Worm (Caenorhabditis elegans) whole organism, late embryonic: ENCODE results near the gene srj-40.

Experiments
- C08G9.2 ChIP-seq: sonication (generic microtip); optimal IDR thresholded peaks from 2 replicates; lab custom pipeline; 2016; ENCODE audit warnings: mild to moderate bottlenecking, missing genetic modification characterization, moderate library complexity, missing compliant biosample characterization
- C38D4.7 ChIP-seq: fragments of 200-800 bp; sonication (Bioruptor generic); optimal IDR thresholded peaks from 2 replicates; lab custom pipeline; 2018; ENCODE audit warnings: mild to moderate bottlenecking, missing genetic modification characterization, moderate library complexity, missing compliant biosample characterization
- T23F11.4 ChIP-seq: fragments of 200-800 bp; sonication (Bioruptor generic); optimal IDR thresholded peaks from 2 replicates; lab custom pipeline; 2018; ENCODE audit warnings: mild to moderate bottlenecking, missing genetic modification characterization, missing compliant biosample characterization
- ahr-1 ChIP-seq: sonication (generic microtip); optimal IDR thresholded peaks from 2 replicates; lab custom pipeline; 2016; ENCODE audit warnings: missing genetic modification characterization, missing compliant biosample characterization
- ceh-14 ChIP-seq: sonication (generic microtip); optimal IDR thresholded peaks from 2 replicates; lab custom pipeline; 2016; ENCODE audit warnings: missing genotype, missing genetic modification characterization, missing compliant biosample characterization
- ceh-18 ChIP-seq: sonication (generic microtip); optimal IDR thresholded peaks from 2 replicates; lab custom pipeline; 2016; ENCODE audit warnings: missing genetic modification characterization, missing compliant biosample characterization
- ceh-19 ChIP-seq: fragments of 200-800 bp; sonication (Bioruptor generic); optimal IDR thresholded peaks from 2 replicates; lab custom pipeline; 2018; ENCODE audit warnings: mild to moderate bottlenecking, missing genetic modification characterization, missing compliant biosample characterization
- ceh-22 ChIP-seq: sonication (generic microtip); optimal IDR thresholded peaks from 2 replicates; lab custom pipeline; 2017; ENCODE audit warnings: missing biosample characterization, missing genetic modification characterization
- ceh-31 ChIP-seq: sonication (generic microtip); optimal IDR thresholded peaks from 2 replicates; lab custom pipeline; 2016; ENCODE audit warnings: missing genetic modification characterization, missing compliant biosample characterization
- ceh-34 ChIP-seq: sonication (generic microtip); optimal IDR thresholded peaks from 2 replicates; lab custom pipeline; 2016; ENCODE audit warnings: mild to moderate bottlenecking, missing genetic modification characterization, missing compliant biosample characterization
- ceh-48 ChIP-seq: sonication (generic microtip); optimal IDR thresholded peaks from 2 replicates; lab custom pipeline; 2016; ENCODE audit warnings: missing genetic modification characterization, inconsistent platforms, missing compliant biosample characterization
- ceh-9 ChIP-seq: sonication (generic microtip); optimal IDR thresholded peaks from 2 replicates; lab custom pipeline; 2016; ENCODE audit warnings: mild to moderate bottlenecking, missing genetic modification characterization, inconsistent platforms, missing compliant biosample characterization
- dve-1 ChIP-seq: sonication (generic microtip); optimal IDR thresholded peaks from 2 replicates; lab custom pipeline; 2017; ENCODE audit warnings: antibody characterized with exemption, mild to moderate bottlenecking, missing genetic modification characterization, missing compliant biosample characterization
- elt-2 ChIP-seq: sonication (generic microtip); optimal IDR thresholded peaks from 2 replicates; lab custom pipeline; 2016; ENCODE audit warnings: missing genetic modification reagents, missing genetic modification characterization, missing compliant biosample characterization
- fax-1 ChIP-seq: sonication (generic microtip); optimal IDR thresholded peaks from 2 replicates; lab custom pipeline; 2016; ENCODE audit warnings: missing genotype, missing genetic modification characterization, missing compliant biosample characterization
- fkh-10 ChIP-seq: fragments of 150-350 bp; optimal IDR thresholded peaks from 2 replicates; lab custom pipeline; 2014; ENCODE audit warnings: missing biosample characterization, missing genetic modification reagents, missing genetic modification characterization
- fkh-6 ChIP-seq: sonication (generic microtip); optimal IDR thresholded peaks from 2 replicates; lab custom pipeline; 2016; ENCODE audit warnings: missing genetic modification characterization, missing compliant biosample characterization
- gmeb-2 ChIP-seq: sonication (generic microtip); optimal IDR thresholded peaks from 2 replicates; lab custom pipeline; 2016; ENCODE audit warnings: missing genetic modification characterization, inconsistent platforms, missing compliant biosample characterization
- hlh-13 ChIP-seq: fragments of 200-800 bp; sonication (Bioruptor generic); optimal IDR thresholded peaks from 2 replicates; lab custom pipeline; 2018; ENCODE audit warnings: mild to moderate bottlenecking, missing genetic modification characterization, missing compliant biosample characterization
- hlh-30 ChIP-seq: sonication (generic microtip); optimal IDR thresholded peaks from 2 replicates; lab custom pipeline; 2017; ENCODE audit warnings: antibody characterized with exemption, missing genetic modification characterization, missing compliant biosample characterization; ENCODE audit not compliant: insufficient read depth
- hlh-8 ChIP-seq: sonication (generic microtip); optimal IDR thresholded peaks from 2 replicates; lab custom pipeline; 2016; ENCODE audit warnings: missing genotype, missing genetic modification characterization, missing compliant biosample characterization
- lim-6 ChIP-seq: sonication (generic microtip); optimal IDR thresholded peaks from 2 replicates; lab custom pipeline; 2016; ENCODE audit warnings: missing genetic modification characterization, missing compliant biosample characterization
- lin-11 ChIP-seq: fragments of 200-800 bp; sonication (Bioruptor generic); optimal IDR thresholded peaks from 2 replicates; lab custom pipeline; 2018; ENCODE audit warnings: mild to moderate bottlenecking, missing genetic modification characterization, missing compliant biosample characterization
- madf-2 ChIP-seq: sonication (generic microtip); optimal IDR thresholded peaks from 2 replicates; lab custom pipeline; 2017; ENCODE audit warnings: missing genetic modification characterization, missing compliant biosample characterization
- nhr-11 ChIP-seq: fragments of 150-350 bp; optimal IDR thresholded peaks from 2 replicates; lab custom pipeline; 2014; ENCODE audit warnings: missing biosample characterization, missing genetic modification characterization
- nhr-232 ChIP-seq: sonication (generic microtip); optimal IDR thresholded peaks from 2 replicates; lab custom pipeline; 2016; ENCODE audit warnings: missing genetic modification characterization, missing compliant biosample characterization
- pat-9 ChIP-seq: fragments of 200-800 bp; sonication (Bioruptor generic); optimal IDR thresholded peaks from 2 replicates; lab custom pipeline; 2018; ENCODE audit warnings: mild to moderate bottlenecking, missing genetic modification characterization, moderate library complexity, missing compliant biosample characterization
- pha-2 ChIP-seq: sonication (generic microtip); optimal IDR thresholded peaks from 2 replicates; lab custom pipeline; 2017; ENCODE audit warnings: mild to moderate bottlenecking, missing genetic modification characterization, missing compliant biosample characterization
- pqm-1 ChIP-seq: sonication (generic microtip); optimal IDR thresholded peaks from 2 replicates; lab custom pipeline; 2016; ENCODE audit warnings: missing genetic modification characterization, missing compliant biosample characterization
- pros-1 ChIP-seq: fragments of 150-350 bp; optimal IDR thresholded peaks from 2 replicates; lab custom pipeline; 2014; ENCODE audit warnings: missing biosample characterization, missing genetic modification reagents, missing genetic modification characterization
- sox-4 ChIP-seq: sonication (generic microtip); optimal IDR thresholded peaks from 2 replicates; lab custom pipeline; 2017; ENCODE audit warnings: mild to moderate bottlenecking, missing genetic modification characterization, inconsistent platforms, missing compliant biosample characterization
- tbx-2 ChIP-seq: sonication (generic microtip); optimal IDR thresholded peaks from 2 replicates; lab custom pipeline; 2016; ENCODE audit warnings: missing genetic modification characterization, missing compliant biosample characterization
- zip-5 ChIP-seq: sonication (generic microtip); optimal IDR thresholded peaks from 2 replicates; lab custom pipeline; 2016; ENCODE audit warnings: missing genetic modification characterization, missing compliant biosample characterization
- ztf-16 ChIP-seq: sonication (generic microtip); optimal IDR thresholded peaks from 2 replicates; lab custom pipeline; 2017; ENCODE audit warnings: missing genetic modification characterization, missing compliant biosample characterization

srj-40 gene

DNA sequence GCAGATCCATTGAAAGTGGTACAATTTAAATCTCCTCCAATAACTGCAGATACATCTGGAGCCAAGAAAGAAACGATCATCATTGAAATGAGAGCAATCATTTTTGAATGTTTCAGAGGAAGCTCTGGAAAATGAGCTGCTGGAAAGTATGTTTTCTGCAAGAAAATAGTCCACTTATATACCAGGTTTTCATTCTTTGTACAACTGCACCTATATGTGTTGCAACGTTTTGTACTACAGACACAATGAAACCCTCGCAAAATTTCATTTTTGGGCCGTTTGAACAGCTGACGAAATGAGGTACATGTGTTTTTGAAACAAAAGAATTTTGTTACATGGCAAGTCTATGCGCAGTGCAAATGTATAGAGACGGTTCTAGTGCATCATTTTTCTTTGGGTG is 16.7 kb downstream of the srj-40 start, which contains the start of gene T05B4.9:
T05B4.9 (minus strand) TSS at position 101 of the 400 bp plus-strand sequence.
- TF ChIP-seq lin-11 (tag; lab: Kevin White, UChicago): no peak
- TF ChIP-seq elt-2 (tag; lab: Kevin White, UChicago): no peak
- TF ChIP-seq ceh-19 (GFP tag; lab: Kevin White, UChicago): no peak

- TF ChIP-seq T23F11.4 (GFP tag; lab: Kevin White, UChicago) (no peak), hlh-13 (GFP tag; lab: Kevin White, UChicago) (no peak), nhr-11 (tag; lab: Kevin White, UChicago) (no peak), pat-9 (tag; lab: Kevin White, UChicago) (no peak), hlh-8 (tag; lab: Kevin White, UChicago) (no peak), zip-5 (tag; lab: Kevin White, UChicago) (no peak), ceh-18 (no peak), gmeb-2 (tag; lab: Kevin White, UChicago) (no peak), C08G9.2 (tag; lab: Kevin White, UChicago) (no peak), fkh-6 (tag; lab: Kevin White, UChicago) (no peak), pqm-1 (tag; lab: Kevin White, UChicago) (no peak), ceh-34 (tag; lab: Kevin White, UChicago) (no peak)
- TF ChIP-seq, all 69 proteins: peak for 0
Observed at ce11 chrV:4120629-4121028, 19.0 kb downstream of the srj-40 start, which contains the start of gene T05B4.10. Gene T05B4.10 (minus strand): TSS chrV:4120729.

DNA sequence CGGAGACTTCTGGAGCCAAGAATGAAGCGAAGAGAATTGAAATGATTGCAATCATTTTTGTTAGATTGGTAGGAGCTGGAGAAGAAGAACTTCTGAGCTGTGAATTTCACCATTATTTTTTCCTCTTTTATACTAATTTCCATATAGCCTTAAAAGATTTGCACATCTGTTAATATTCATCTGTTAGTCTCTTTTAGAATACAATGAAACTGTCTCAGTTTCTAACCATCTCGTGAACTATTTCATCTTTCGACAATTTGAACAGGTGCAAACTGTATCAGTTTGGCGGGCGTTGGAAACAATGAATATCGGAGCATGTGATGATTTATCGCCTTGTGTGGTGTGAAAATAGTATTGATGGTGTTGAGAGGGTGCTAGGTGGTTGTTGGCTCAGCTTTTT is 20.7 kb downstream of the srj-40 start, which contains the start of gene phat-5:
phat-5 (minus strand) TSS at position 101 of the 400 bp plus-strand sequence.
- TF ChIP-seq dve-1 (tag; lab: Kevin White, UChicago) (no peak), ceh-19 (GFP tag; lab: Kevin White, UChicago) (no peak), ceh-14 (tag; lab: Kevin White, UChicago) (no peak), ahr-1 (tag; lab: Kevin White, UChicago) (no peak), fkh-10 (GFP tag; lab: Kevin White, UChicago) (no peak)

DNA sequence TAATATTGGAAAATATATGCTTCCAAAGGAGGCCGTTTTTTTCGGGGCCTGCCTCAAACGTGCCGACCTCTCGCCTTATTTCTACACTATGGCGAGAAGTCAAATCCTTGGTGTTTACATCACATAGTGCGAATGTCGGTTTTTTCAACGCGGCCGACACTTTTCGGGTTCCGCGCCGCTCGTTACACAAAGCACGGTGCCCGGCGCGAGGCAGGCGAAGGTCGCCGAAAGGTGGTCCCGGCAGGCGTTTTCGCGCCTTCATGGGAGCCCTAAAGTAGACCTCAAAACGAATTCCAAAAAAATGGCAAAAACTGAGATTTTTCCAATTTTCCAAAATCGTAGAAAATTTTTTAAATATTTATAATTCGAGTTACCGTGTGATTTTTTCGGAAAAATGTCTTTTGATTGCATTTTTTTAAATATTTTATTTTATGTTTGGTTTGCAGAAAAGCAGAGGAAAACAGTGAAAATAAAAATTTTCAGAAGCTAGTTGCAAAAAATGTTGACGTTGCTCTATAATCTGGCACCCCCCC is 24.0 kb downstream of the srj-40 start, which contains the start of gene T05B4.12:
T05B4.12 (minus strand) TSS at position 483 of the 533 bp plus-strand sequence.
- TF ChIP-seq ceh-22 (tag; lab: Kevin White, UChicago) (no peak), madf-2 (no peak), fax-1 (no peak), ceh-9 (tag; lab: Kevin White, UChicago) (no peak), ceh-48 (tag; lab: Kevin White, UChicago) (no peak), lim-6 (no peak), C38D4.7 (GFP tag; lab: Kevin White, UChicago) (no peak), ztf-16 (tag; lab: Kevin White, UChicago) (no peak), hlh-30 (tag; lab: Kevin White, UChicago) (no peak)

ce11 chrV:4127435-4127834 is 25.8 kb downstream of the srj-40 start, which contains the start of gene T05B4.13:
Gene T05B4.13 (minus strand): TSS chrV:4127535.
- TF ChIP-seq nhr-232 (tag; lab: Kevin White, UChicago): no peak

ce11 chrV:4129604-4130003 is 27.9 kb downstream of the srj-40 start, which contains the start of gene phat-4:
Gene phat-4 (plus strand): TSS chrV:4129904.
- TF ChIP-seq nhr-232 (tag; lab: Kevin White, UChicago) (no peak), C38D4.7 (GFP tag; lab: Kevin White, UChicago) (no peak), madf-2 (no peak), ceh-31 (tag; lab: Kevin White, UChicago) (no peak), pros-1 (tag; lab: Kevin White, UChicago) (no peak), nhr-11 (tag; lab: Kevin White, UChicago) (no peak), gmeb-2 (tag; lab: Kevin White, UChicago) (no peak), sox-4 (tag; lab: Kevin White, UChicago) (no peak), ceh-34 (tag; lab: Kevin White, UChicago) (no peak), pha-2 (tag; lab: Kevin White, UChicago) (no peak), tbx-2 (tag; lab: Kevin White, UChicago) (no peak)
